Worm (Caenorhabditis elegans): ENCODE results near the gene nep-11.

Gene nep-11

DNA sequence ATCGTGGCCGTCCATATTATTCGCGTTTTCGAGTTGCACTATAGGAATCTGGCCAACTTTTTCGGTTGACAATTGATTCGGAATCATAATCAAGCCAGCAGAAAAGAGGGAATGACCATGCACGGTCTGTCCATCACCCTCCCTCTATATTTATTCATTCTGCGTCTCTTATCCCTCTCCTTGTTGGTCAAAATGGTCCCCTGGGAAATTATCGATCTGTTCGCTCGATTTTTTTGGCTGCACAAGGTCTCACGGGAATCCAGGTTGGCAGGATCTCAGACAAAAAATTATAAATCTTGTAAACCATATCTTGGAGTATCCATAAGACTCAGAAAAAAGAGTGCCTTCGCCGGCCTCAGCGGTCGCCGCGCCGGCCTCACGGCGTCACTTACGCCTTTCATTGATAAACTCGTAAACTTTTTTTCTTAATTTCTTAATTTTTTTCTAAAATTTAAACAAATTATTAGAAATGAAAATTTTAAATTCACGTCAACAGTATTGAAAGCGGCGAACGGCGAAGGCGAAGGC, 10.9 kb downstream of the nep-11 start, which contains the start of the genes F18A12.7 and F18A12.2:
Gene F18A12.7, minus strand, starts transcription at position 101 of the 528 bp plus-strand sequence.
Gene F18A12.2, plus strand, starts transcription at position 478 of the 528 bp plus-strand sequence.
- TF ChIP-seq unc-62 (GFP tag; optimal IDR thresholded peaks at IDR 0.05), result no peak

DNA sequence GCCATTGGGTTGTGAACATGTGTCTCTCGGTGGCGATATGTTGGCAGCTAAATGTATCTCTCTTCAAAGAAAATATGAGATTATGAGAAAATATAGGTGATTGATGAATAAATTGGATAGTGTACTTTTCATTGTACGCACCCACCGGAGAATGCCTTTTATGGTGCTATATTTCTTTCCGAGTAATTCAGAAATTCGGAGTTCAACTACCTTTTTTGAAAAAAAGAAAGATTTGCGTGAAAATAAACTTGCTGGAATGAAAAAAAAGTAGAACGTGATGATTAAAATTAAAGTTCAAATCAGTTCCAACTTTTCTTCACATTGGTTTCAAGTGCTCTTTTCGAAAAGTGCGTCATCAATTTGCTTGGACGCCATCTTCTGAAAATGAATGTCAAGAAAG, 21.8 kb downstream of the nep-11 start, which contains the start of gene nep-8:
Gene nep-8, plus strand, starts transcription at position 301 of the 400 bp plus-strand sequence.
- no peak for TF ChIP-seq unc-62 (GFP tag; optimal IDR thresholded peaks at IDR 0.05)

DNA sequence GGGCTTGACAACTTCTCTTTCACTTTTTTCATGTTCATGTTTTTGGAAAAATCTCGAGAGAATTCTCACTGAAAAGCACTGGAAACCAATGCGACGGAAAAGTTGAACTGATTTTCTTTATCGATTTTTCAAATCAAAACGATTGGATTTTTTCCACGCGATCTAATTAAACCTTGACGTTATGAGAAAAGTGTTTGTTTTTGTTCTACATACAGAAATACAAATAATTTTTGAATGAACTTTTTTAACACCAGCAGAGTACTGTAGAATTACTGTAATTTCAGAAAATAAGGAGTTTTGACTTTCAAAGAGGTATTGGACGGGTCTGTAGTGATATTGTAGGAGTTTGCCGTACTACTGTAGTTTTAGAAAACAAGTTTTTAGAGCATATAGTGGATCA, 22.5 kb downstream of the nep-11 start, which contains the start of gene nep-10:
Gene nep-10, minus strand, starts transcription at position 101 of the 400 bp plus-strand sequence.
- TF ChIP-seq unc-62 (GFP tag; optimal IDR thresholded peaks at IDR 0.05), result no peak

DNA sequence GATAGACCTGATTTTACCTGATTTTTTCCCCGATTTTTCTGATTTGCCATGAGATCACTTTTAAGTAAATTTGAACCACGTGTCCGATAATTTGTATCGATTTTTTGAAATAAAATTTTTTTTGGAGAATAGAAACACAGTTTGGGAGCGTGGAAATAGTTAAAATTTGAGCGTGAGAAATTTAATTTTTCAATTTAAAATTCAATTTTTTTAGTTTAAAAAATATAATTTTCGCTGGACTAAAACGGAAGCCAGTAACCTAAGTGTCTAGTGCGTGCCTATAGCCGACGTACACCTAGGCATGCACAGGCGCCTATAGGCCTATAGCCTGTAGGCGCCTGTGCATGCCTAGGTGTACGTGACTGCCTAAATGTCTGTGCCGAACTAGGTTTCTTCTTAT, 26.1 kb downstream of the nep-11 start, which contains the start of gene nep-9:
Gene nep-9, minus strand, starts transcription at position 101 of the 400 bp plus-strand sequence.
- TF ChIP-seq unc-62 (GFP tag; optimal IDR thresholded peaks at IDR 0.05), result no peak

DNA sequence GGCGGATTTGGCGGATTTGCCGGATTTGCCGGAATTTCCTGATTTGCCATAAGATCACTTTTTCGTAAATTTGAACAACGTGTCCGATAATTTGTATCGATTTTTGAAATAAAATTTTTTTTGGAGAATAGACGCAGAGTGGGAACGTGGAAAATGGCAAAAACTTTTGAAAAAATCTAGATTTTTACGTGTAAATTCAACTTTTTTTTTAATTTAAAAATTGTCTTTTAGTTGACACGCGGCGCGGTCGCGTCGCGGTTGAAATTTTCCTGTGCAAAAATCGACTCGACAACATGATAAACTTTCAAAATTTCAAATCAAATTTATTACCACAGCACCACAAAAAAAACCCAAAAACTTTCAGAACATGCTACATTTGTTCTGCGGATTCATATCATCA, 29.8 kb downstream of the nep-11 start, which contains the start of gene nep-20:
Gene nep-20, minus strand, starts transcription at position 101 of the 400 bp plus-strand sequence.
- TF ChIP-seq unc-62 (GFP tag; optimal IDR thresholded peaks at IDR 0.05), result no peak

DNA sequence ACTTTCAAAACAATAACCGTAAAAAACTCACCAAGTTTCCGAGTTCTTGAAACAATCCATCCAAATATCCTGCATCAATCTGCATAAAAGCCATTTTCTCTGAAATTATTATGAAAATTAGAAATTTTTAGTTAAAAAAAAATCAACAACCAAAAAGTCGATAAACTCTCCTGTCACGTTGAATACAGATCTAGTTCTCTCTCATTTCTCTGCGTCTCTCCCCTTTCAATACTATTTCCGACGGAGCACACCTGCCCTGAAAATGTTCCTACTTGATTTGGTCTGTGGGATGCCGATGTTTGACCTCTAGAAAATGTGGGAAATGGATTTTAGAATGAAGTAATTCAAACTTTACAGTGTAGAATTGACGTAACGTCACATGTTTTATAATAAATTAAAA, 37.8 kb downstream of the nep-11 start, which contains the start of gene T06D4.6:
Gene T06D4.6, minus strand, starts transcription at position 101 of the 400 bp plus-strand sequence.
- TF ChIP-seq unc-62 (GFP tag; optimal IDR thresholded peaks at IDR 0.05), result no peak

DNA sequence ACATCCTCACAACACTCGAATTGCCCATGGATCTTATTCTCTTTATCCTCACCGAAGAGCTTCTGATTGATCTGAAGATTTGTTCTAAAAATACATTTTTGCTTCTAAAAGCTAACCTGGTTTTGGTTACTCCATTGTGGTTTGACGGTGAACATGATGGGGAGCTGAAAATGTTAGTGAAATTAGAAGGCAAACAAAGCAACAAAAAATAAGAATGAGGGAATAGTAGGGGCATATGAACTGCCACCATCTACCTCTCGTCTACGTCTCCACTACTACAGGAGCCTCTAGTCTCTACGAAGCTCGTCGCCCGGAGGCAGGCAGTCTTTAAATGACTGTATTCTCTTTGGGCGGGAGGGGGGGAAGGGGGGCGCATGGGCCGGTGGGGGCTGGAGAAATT, 39.6 kb downstream of the nep-11 start, which contains the start of gene T06D4.2:
Gene T06D4.2, minus strand, starts transcription at position 170 of the 400 bp plus-strand sequence.
- no peak for TF ChIP-seq unc-62 (GFP tag; optimal IDR thresholded peaks at IDR 0.05)

DNA sequence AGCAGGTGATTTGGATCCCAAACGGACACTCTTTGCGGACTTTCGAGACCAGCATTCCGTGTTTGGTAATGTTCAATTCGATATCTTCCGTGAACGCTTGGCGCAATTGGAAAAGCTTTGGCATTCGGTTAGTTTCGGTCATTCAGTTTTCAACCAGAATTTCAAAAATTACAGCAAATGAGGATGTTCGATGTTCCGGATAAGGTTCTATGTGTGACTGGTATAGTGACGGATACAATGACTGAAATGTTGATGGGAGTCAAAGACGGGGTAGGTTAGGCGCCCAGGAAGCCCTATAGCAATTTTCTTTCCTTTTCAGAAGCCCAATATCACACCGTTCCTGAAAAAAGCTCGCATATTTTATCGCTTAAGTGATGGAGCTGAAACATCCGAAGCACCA, 42.2 kb downstream of the nep-11 start:
- TF ChIP-seq unc-62 (GFP tag; optimal IDR thresholded peaks at IDR 0.05), result no peak

DNA sequence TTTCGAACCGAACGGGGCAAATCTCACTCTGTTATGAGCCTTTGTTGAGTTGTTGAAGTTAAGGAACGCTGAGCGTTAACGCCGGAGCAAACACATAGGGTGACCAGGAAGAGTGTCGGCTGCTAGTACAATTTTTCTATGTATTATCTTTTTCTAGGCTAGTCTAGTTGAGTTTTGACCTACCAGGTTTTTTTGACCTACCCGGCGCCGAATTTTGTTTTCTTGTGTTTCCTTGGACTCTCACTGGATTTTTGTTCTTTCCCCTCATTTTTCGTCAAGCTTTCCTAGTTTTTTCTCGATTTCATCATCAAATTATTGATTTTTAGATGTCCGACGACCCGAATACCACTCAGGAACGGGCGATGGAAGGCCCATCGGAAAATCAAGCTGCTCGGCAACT, 43.8 kb downstream of the nep-11 start, which contains the start of gene T06D4.1:
Gene T06D4.1, plus strand, starts transcription at position 321 of the 400 bp plus-strand sequence.
- no peak for TF ChIP-seq unc-62 (GFP tag; optimal IDR thresholded peaks at IDR 0.05)

DNA sequence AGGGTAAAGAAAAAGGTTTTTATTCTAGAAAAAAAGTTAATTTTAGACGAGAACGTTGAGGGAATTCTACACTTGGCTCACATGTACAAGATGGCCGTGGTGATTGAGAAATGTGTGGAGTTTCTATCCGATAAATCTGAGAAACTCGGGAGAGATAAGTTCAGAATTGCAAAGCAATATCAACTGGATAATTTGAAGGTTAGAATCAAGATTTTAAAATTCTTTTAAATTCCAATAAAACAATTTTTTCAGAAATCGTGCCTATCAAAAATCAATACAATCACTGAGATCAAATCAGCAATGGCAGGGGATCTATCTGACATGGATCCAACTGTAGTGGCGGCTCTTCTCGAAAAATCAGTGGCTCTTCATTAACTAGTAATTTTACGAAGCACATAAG, 47.1 kb downstream of the nep-11 start, which contains the start of gene Y49F6C.2:
Gene Y49F6C.2, plus strand, starts transcription at position 301 of the 400 bp plus-strand sequence.
- no peak for TF ChIP-seq unc-62 (GFP tag; optimal IDR thresholded peaks at IDR 0.05)

DNA sequence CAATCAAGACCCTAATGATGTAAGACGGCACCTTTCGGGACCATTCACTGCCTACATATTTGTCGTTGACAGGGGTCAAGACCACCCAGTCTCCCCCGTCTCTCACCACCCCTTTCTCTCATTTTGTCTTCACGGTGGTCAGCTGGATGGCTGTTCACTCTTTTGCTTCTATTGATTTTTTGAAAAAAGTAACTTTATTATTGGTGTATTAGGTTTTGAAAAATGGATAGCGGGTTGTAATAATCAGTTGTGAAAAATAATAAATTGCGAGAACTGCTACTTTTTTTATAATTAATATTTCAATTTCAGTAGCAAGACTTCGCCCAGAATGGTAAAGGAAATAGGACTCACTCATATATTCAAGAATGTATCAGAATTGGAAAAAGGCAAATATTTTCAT, 48.5 kb downstream of the nep-11 start, which contains the start of gene bath-9:
Gene bath-9, plus strand, starts transcription at position 301 of the 400 bp plus-strand sequence.
- no peak for TF ChIP-seq unc-62 (GFP tag; optimal IDR thresholded peaks at IDR 0.05)

DNA sequence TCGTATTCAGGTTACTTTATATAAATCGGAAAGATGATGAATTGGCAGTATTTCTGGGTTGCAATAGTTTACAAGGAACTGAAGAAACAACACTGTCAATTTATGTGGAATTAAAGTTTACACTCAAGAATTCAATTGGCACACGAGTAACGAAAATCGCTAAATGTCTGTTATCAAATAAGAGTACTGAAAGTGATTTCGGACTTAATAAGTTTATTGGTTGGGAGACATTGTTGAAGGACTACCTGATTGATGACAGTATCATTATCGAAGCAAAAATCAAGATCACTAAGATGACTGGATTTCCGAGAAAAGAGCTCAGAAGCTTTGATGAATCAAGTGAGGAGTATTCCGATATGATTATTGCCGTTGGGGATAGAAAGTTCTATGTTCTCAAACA, 50.0 kb downstream of the nep-11 start:
- TF ChIP-seq unc-62 (GFP tag; optimal IDR thresholded peaks at IDR 0.05), result no peak

DNA sequence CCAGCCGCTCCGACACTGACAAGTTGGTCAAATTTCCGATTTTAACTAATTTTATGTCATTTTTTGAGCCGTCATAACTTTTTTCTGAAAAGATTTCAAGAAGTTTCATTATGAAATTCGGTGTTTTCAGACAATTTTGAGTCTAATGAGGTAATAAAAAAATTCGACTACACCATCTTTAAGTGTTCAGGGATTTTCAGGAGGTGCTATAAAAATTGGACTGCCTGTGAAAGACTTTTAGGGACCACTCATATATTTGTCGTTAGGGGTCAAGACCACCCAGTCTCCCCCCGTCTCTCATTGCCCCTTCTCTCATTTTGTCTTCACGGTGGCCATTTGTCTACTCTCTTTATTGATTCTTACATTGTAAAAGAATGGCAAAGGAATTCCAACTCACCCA, 50.6 kb downstream of the nep-11 start, which contains the start of gene bath-10:
Gene bath-10, plus strand, starts transcription at position 301 of the 400 bp plus-strand sequence.
- no peak for TF ChIP-seq unc-62 (GFP tag; optimal IDR thresholded peaks at IDR 0.05)

DNA sequence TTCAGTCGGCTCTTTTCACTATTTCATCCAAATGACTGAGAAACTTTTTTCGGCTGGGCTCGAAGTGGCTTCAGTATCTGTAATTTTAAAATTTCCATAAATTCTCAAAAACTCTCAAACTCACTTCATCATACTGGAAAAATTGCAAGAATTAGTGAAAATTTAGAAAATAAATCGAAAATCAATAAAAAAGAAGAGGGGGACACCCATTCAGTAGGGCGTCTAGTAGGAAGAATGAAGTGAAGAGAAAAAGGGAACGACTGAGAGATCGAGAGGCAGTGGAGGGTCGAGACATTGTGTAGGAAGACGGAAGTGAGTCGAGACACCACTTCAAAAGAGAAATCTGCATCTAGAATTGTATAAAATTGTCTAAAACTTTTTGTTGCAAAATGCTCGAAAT, 51.5 kb downstream of the nep-11 start:
- TF ChIP-seq unc-62 (GFP tag; optimal IDR thresholded peaks at IDR 0.05), result no peak

DNA sequence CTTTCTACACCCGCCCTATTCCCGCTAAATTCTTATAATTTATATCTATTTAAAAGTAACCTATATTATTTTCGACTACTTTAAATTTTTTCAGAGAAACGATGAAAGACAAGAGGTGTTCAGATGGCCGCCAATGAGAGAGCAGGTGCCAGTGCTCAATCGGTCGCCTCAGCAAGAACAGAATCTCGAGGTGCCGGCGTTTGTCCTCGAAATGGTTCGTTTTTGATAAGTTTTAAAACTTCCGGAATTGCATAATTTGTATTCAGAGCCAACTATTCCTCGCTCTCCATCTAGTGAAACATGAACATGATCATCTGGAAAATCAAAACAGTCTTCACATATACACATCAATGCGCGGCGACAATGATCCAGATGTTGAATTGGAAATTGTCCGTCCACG, 54.3 kb downstream of the nep-11 start, which contains the start of gene bath-23:
Gene bath-23, plus strand, starts transcription at position 301 of the 400 bp plus-strand sequence.
- no peak for TF ChIP-seq unc-62 (GFP tag; optimal IDR thresholded peaks at IDR 0.05)
